Fruit fly (Drosophila melanogaster): ENCODE data around the gene CG42507.

The CG42507 gene

dm6 chr3L:14755951-14756723 lies 1.6 kb downstream of the CG42507 start:
- TF ChIP-seq CG11617 (GFP tag; optimal IDR thresholded peaks at IDR 0.05) (peak; percentile 88), CG5204 (GFP tag; optimal IDR thresholded peaks at IDR 0.05) (peak; percentile 93), cic (GFP tag; optimal IDR thresholded peaks at IDR 0.05) (peak; percentile 98), CG1620 (GFP tag; optimal IDR thresholded peaks at IDR 0.05) (peak; percentile 79), Crg-1 (GFP tag; optimal IDR thresholded peaks at IDR 0.05) (peak; percentile 64), CG7101 (tag; optimal IDR thresholded peaks at IDR 0.05) (peak; percentile 90), CG14711 (tag; optimal IDR thresholded peaks at IDR 0.05) (peak; percentile 73), Hr96 (GFP tag; optimal IDR thresholded peaks at IDR 0.05) (peak; percentile 71), toe (GFP tag; optimal IDR thresholded peaks at IDR 0.05) (peak; percentile 82), kay (GFP tag; ENCODE audit: borderline replicate concordance) (peak; percentile 93), bab1 (GFP tag; optimal IDR thresholded peaks at IDR 0.05) (peak; percentile 44), Clk (GFP tag; optimal IDR thresholded peaks at IDR 0.05) (peak; percentile 66), pad (GFP tag; optimal IDR thresholded peaks at IDR 0.05) (peak; percentile 77), tj (GFP tag; optimal IDR thresholded peaks at IDR 0.05) (peak; percentile 55), CG12768 (GFP tag; optimal IDR thresholded peaks at IDR 0.05) (peak; percentile 85), CG7045 (GFP tag; optimal IDR thresholded peaks at IDR 0.05) (peak; percentile 87), ovo (GFP tag; optimal IDR thresholded peaks at IDR 0.05) (no peak), cnc (optimal IDR thresholded peaks at IDR 0.05) (no peak), Mnt (GFP tag; optimal IDR thresholded peaks at IDR 0.05) (peak; percentile 76), CG33017 (tag; optimal IDR thresholded peaks at IDR 0.05) (peak; percentile 85)

- TF ChIP-seq cic (GFP tag; optimal IDR thresholded peaks at IDR 0.05) (peak; percentile 2), CG7045 (GFP tag; optimal IDR thresholded peaks at IDR 0.05) (no peak), cnc (optimal IDR thresholded peaks at IDR 0.05) (no peak), CG5204 (GFP tag; optimal IDR thresholded peaks at IDR 0.05) (no peak), tj (GFP tag; optimal IDR thresholded peaks at IDR 0.05) (peak; percentile 54), bab1 (GFP tag; optimal IDR thresholded peaks at IDR 0.05) (no peak), CG14711 (tag; optimal IDR thresholded peaks at IDR 0.05) (no peak), CG1620 (GFP tag; optimal IDR thresholded peaks at IDR 0.05) (no peak), Hr96 (GFP tag; optimal IDR thresholded peaks at IDR 0.05) (no peak), pad (GFP tag; optimal IDR thresholded peaks at IDR 0.05) (peak; percentile 94), CG12768 (GFP tag; optimal IDR thresholded peaks at IDR 0.05) (peak; percentile 88), Mnt (GFP tag; optimal IDR thresholded peaks at IDR 0.05) (peak; percentile 82), CG11617 (GFP tag; optimal IDR thresholded peaks at IDR 0.05) (no peak), CG7101 (tag; optimal IDR thresholded peaks at IDR 0.05) (no peak), Clk (GFP tag; optimal IDR thresholded peaks at IDR 0.05) (peak; percentile 30), toe (GFP tag; optimal IDR thresholded peaks at IDR 0.05) (no peak), kay (GFP tag; ENCODE audit: borderline replicate concordance) (no peak), Crg-1 (GFP tag; optimal IDR thresholded peaks at IDR 0.05) (peak; percentile 2), ovo (GFP tag; optimal IDR thresholded peaks at IDR 0.05) (peak; percentile 32), CG33017 (tag; optimal IDR thresholded peaks at IDR 0.05) (no peak)
These were observed 2.6 kb downstream of the CG42507 start for dm6 chr3L:14755046-14755643.

- TF ChIP-seq toe (GFP tag; optimal IDR thresholded peaks at IDR 0.05) (no peak), Crg-1 (GFP tag; optimal IDR thresholded peaks at IDR 0.05) (no peak), CG14711 (tag; optimal IDR thresholded peaks at IDR 0.05) (no peak), tj (GFP tag; optimal IDR thresholded peaks at IDR 0.05) (no peak), CG5204 (GFP tag; optimal IDR thresholded peaks at IDR 0.05) (no peak), pad (GFP tag; optimal IDR thresholded peaks at IDR 0.05) (no peak), Mnt (GFP tag; optimal IDR thresholded peaks at IDR 0.05) (no peak), Clk (GFP tag; optimal IDR thresholded peaks at IDR 0.05) (no peak), kay (GFP tag; ENCODE audit: borderline replicate concordance) (no peak)
These were observed 4.9 kb downstream of the CG42507 start for dm6 chr3L:14752816-14753215.

- TF ChIP-seq tj (GFP tag; optimal IDR thresholded peaks at IDR 0.05): no peak
- no peak for TF ChIP-seq pad (GFP tag; optimal IDR thresholded peaks at IDR 0.05)
- no peak for TF ChIP-seq kay (GFP tag; ENCODE audit: borderline replicate concordance)
- TF ChIP-seq Mnt (GFP tag; optimal IDR thresholded peaks at IDR 0.05): no peak
- TF ChIP-seq CG11617 (GFP tag; optimal IDR thresholded peaks at IDR 0.05): no peak
- TF ChIP-seq ovo (GFP tag; optimal IDR thresholded peaks at IDR 0.05): no peak
- TF ChIP-seq Crg-1 (GFP tag; optimal IDR thresholded peaks at IDR 0.05): no peak
- no peak for TF ChIP-seq Hr96 (GFP tag; optimal IDR thresholded peaks at IDR 0.05)
- TF ChIP-seq cic (GFP tag; optimal IDR thresholded peaks at IDR 0.05): no peak
- no peak for TF ChIP-seq bab1 (GFP tag; optimal IDR thresholded peaks at IDR 0.05)
- no peak for TF ChIP-seq CG12768 (GFP tag; optimal IDR thresholded peaks at IDR 0.05)
- no peak for TF ChIP-seq CG14711 (tag; optimal IDR thresholded peaks at IDR 0.05)
- no peak for TF ChIP-seq cnc (optimal IDR thresholded peaks at IDR 0.05)
- no peak for TF ChIP-seq CG1620 (GFP tag; optimal IDR thresholded peaks at IDR 0.05)
These were observed 6.6 kb downstream of the CG42507 start for dm6 chr3L:14751056-14751671.

- TF ChIP-seq bab1 (GFP tag; optimal IDR thresholded peaks at IDR 0.05) (no peak), CG7045 (GFP tag; optimal IDR thresholded peaks at IDR 0.05) (no peak), CG11617 (GFP tag; optimal IDR thresholded peaks at IDR 0.05) (no peak), kay (GFP tag; ENCODE audit: borderline replicate concordance) (no peak), pad (GFP tag; optimal IDR thresholded peaks at IDR 0.05) (no peak), cnc (optimal IDR thresholded peaks at IDR 0.05) (no peak), Crg-1 (GFP tag; optimal IDR thresholded peaks at IDR 0.05) (no peak), CG12768 (GFP tag; optimal IDR thresholded peaks at IDR 0.05) (no peak), CG5204 (GFP tag; optimal IDR thresholded peaks at IDR 0.05) (no peak), CG33017 (tag; optimal IDR thresholded peaks at IDR 0.05) (no peak), cic (GFP tag; optimal IDR thresholded peaks at IDR 0.05) (no peak), CG1620 (GFP tag; optimal IDR thresholded peaks at IDR 0.05) (no peak), tj (GFP tag; optimal IDR thresholded peaks at IDR 0.05) (no peak), CG14711 (tag; optimal IDR thresholded peaks at IDR 0.05) (no peak), Hr96 (GFP tag; optimal IDR thresholded peaks at IDR 0.05) (no peak), CG7101 (tag; optimal IDR thresholded peaks at IDR 0.05) (no peak), ovo (GFP tag; optimal IDR thresholded peaks at IDR 0.05) (no peak)
These were observed 14.6 kb downstream of the CG42507 start for dm6 chr3L:14743106-14743692.

Measured in whole organism, adult.